Worm (Caenorhabditis elegans) whole organism, mixed stage, embryonic: ENCODE measurements around the gene clc-31.

ENCODE experiments used
- M03D4.4 ChIP-seq: sonication (generic microtip); optimal IDR thresholded peaks from 2 replicates; lab custom pipeline; 2017; ENCODE audit warnings: mild to moderate bottlenecking, missing genetic modification characterization, missing compliant biosample characterization
- bed-3 ChIP-seq: fragments of 200-800 bp; sonication (Bioruptor generic); optimal IDR thresholded peaks from 3 replicates; lab custom pipeline; 2018; ENCODE audit warnings: mild to moderate bottlenecking, missing genetic modification characterization, moderate library complexity, missing compliant biosample characterization
- ceh-39 ChIP-seq: fragments of 150-350 bp; optimal IDR thresholded peaks from 2 replicates; lab custom pipeline; 2014; ENCODE audit warnings: missing biosample characterization, missing genetic modification characterization
- ceh-43 ChIP-seq: fragments of 200-800 bp; sonication (Bioruptor generic); optimal IDR thresholded peaks from 2 replicates; lab custom pipeline; 2018; ENCODE audit warnings: mild to moderate bottlenecking, missing genetic modification characterization, moderate library complexity, missing compliant biosample characterization
- ces-1 ChIP-seq: fragments of 150-350 bp; optimal IDR thresholded peaks from 2 replicates; lab custom pipeline; 2014; ENCODE audit warnings: missing biosample characterization, missing genetic modification reagents, missing genetic modification characterization
- cnd-1 ChIP-seq: fragments of 200-800 bp; sonication (Bioruptor generic); optimal IDR thresholded peaks from 2 replicates; lab custom pipeline; 2018; ENCODE audit warnings: mild to moderate bottlenecking, missing genetic modification characterization, missing compliant biosample characterization
- drap-1 ChIP-seq: fragments of 200-800 bp; sonication (Bioruptor generic); optimal IDR thresholded peaks from 3 replicates; lab custom pipeline; 2018; ENCODE audit warnings: mild to moderate bottlenecking, missing genetic modification characterization, missing compliant biosample characterization
- elt-1 ChIP-seq: sonication (generic microtip); optimal IDR thresholded peaks from 2 replicates; lab custom pipeline; 2017; ENCODE audit warnings: missing genetic modification characterization, mild to moderate bottlenecking, missing compliant biosample characterization, antibody characterized with exemption, moderate library complexity, borderline replicate concordance; ENCODE audit not compliant: insufficient read depth
- flh-1 ChIP-seq: fragments of 200-800 bp; sonication (Bioruptor generic); optimal IDR thresholded peaks from 2 replicates; lab custom pipeline; 2018; ENCODE audit warnings: mild to moderate bottlenecking, missing genetic modification characterization, moderate library complexity, missing compliant biosample characterization
- ham-2 ChIP-seq: fragments of 200-800 bp; sonication (Bioruptor generic); optimal IDR thresholded peaks from 2 replicates; lab custom pipeline; 2018; ENCODE audit warnings: mild to moderate bottlenecking, missing genetic modification characterization, missing compliant biosample characterization
- hlh-1 ChIP-seq: fragments of 150-350 bp; optimal IDR thresholded peaks from 2 replicates; lab custom pipeline; 2014; ENCODE audit warnings: missing biosample characterization, missing genetic modification reagents, missing genetic modification characterization
- mab-5 ChIP-seq: fragments of 150-350 bp; optimal IDR thresholded peaks from 2 replicates; lab custom pipeline; 2014; ENCODE audit warnings: missing biosample characterization, missing genetic modification characterization
- mep-1 ChIP-seq: fragments of 150-350 bp; optimal IDR thresholded peaks from 2 replicates; lab custom pipeline; 2017; ENCODE audit warnings: missing biosample characterization, missing genetic modification reagents, missing genetic modification characterization, inconsistent platforms
- mls-2 ChIP-seq: sonication (generic microtip); optimal IDR thresholded peaks from 2 replicates; lab custom pipeline; 2016; ENCODE audit warnings: mild to moderate bottlenecking, missing genetic modification characterization, moderate library complexity, missing compliant biosample characterization
- nhr-12 ChIP-seq: fragments of 150-350 bp; optimal IDR thresholded peaks from 2 replicates; lab custom pipeline; 2014; ENCODE audit warnings: missing biosample characterization, missing genetic modification characterization
- nhr-2 ChIP-seq: fragments of 150-350 bp; optimal IDR thresholded peaks from 2 replicates; lab custom pipeline; 2014; ENCODE audit warnings: missing biosample characterization, missing genetic modification characterization
- nhr-237 ChIP-seq: fragments of 150-350 bp; optimal IDR thresholded peaks from 2 replicates; lab custom pipeline; 2014; ENCODE audit warnings: missing biosample characterization, missing genetic modification characterization
- nhr-28 ChIP-seq: fragments of 150-350 bp; optimal IDR thresholded peaks from 2 replicates; lab custom pipeline; 2014; ENCODE audit warnings: missing biosample characterization, missing genetic modification characterization
- nhr-76 ChIP-seq: sonication (generic microtip); optimal IDR thresholded peaks from 2 replicates; lab custom pipeline; 2017; ENCODE audit warnings: missing biosample characterization, missing genetic modification characterization
- pha-4 ChIP-seq: fragments of 150-350 bp; optimal IDR thresholded peaks from 2 replicates; lab custom pipeline; 2018; ENCODE audit warnings: missing biosample characterization, missing genetic modification reagents, missing genetic modification characterization
- snpc-4 ChIP-seq: fragments of 150-350 bp; optimal IDR thresholded peaks from 2 replicates; lab custom pipeline; 2014; ENCODE audit warnings: missing biosample characterization, missing genetic modification characterization
- sptf-1 ChIP-seq: sonication (generic microtip); optimal IDR thresholded peaks from 2 replicates; lab custom pipeline; 2017; ENCODE audit warnings: mild to moderate bottlenecking, missing genetic modification characterization, moderate library complexity, missing compliant biosample characterization
- tbx-8 ChIP-seq: fragments of 200-800 bp; sonication (Bioruptor generic); optimal IDR thresholded peaks from 2 replicates; lab custom pipeline; 2018; ENCODE audit warnings: mild to moderate bottlenecking, missing genetic modification characterization, moderate library complexity, missing compliant biosample characterization
- unc-120 ChIP-seq: sonication (generic microtip); optimal IDR thresholded peaks from 2 replicates; lab custom pipeline; 2017; ENCODE audit warnings: missing genetic modification characterization, missing compliant biosample characterization; ENCODE audit not compliant: poor library complexity, severe bottlenecking
- unc-39 ChIP-seq: fragments of 150-350 bp; optimal IDR thresholded peaks from 2 replicates; lab custom pipeline; 2014; ENCODE audit warnings: missing biosample characterization, missing genetic modification characterization
- unc-62 ChIP-seq: fragments of 150-350 bp; optimal IDR thresholded peaks from 2 replicates; lab custom pipeline; 2014; ENCODE audit warnings: missing biosample characterization, missing genetic modification reagents, missing genetic modification characterization
- zip-8 ChIP-seq: fragments of 150-350 bp; optimal IDR thresholded peaks from 2 replicates; lab custom pipeline; 2014; ENCODE audit warnings: missing biosample characterization, missing genetic modification characterization
- ztf-11 ChIP-seq: fragments of 150-350 bp; optimal IDR thresholded peaks from 2 replicates; lab custom pipeline; 2014; ENCODE audit warnings: missing biosample characterization, missing genetic modification characterization

clc-31 gene

DNA sequence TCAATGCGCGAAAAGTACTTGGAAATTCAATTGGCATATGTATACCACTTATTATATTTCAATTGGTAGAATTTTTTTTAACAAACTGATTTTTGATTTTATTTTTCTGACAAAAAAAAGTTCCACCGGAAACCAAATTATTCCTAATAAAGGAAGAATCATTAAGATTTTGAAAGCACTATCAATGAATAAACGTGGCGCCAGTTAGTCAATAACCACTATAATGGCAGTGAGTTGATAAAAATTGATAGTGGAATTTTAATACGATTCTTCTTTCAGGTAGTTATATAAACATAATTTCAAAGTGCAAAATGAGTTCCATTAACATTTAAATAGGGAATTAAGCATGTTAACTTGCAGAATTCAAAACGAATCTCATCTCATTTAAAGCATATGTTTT lies 34.7 kb upstream of the clc-31 start, which contains the start of gene col-69:
col-69 (minus strand) TSS at position 101 of the 400 bp plus-strand sequence.
- TF ChIP-seq mep-1 (tag; lab: Kevin White, UChicago) (no peak), tbx-8 (GFP tag; lab: Kevin White, UChicago) (no peak), M03D4.4 (tag; lab: Kevin White, UChicago) (no peak), unc-120 (tag; lab: Kevin White, UChicago) (no peak), ceh-43 (GFP tag; lab: Kevin White, UChicago) (no peak), ham-2 (no peak), pha-4 (no peak), elt-1 (tag; lab: Kevin White, UChicago) (no peak), nhr-237 (tag; lab: Kevin White, UChicago) (no peak), nhr-12 (tag; lab: Kevin White, UChicago) (no peak), ztf-11 (tag; lab: Kevin White, UChicago) (no peak)

DNA sequence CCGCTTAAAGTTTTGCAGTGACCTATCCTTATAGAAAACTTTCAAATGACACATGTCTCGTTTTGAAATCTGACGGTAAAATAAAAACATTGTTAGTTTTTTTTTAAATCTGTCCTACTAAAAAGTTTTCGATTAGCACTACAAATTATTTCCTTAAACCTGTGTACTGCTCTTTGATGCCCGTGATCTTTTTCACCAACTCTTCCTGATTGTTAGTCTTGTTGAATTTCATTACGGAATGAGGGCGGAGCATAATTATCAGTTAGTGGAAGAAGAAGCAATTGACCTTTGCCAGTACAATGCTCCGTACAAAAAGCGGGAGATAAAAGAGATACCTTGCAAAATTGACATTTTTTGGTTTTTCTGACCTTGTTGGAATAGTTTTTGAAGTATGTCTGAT lies 33.2 kb upstream of the clc-31 start, which contains the start of gene K01A2.4:
K01A2.4 (plus strand) TSS at position 301 of the 400 bp plus-strand sequence.
- TF ChIP-seq unc-120 (tag; lab: Kevin White, UChicago), result no peak
- no peak for TF ChIP-seq zip-8 (tag; lab: Kevin White, UChicago)
- TF ChIP-seq ces-1 (GFP tag; lab: Kevin White, UChicago), result no peak
- no peak for TF ChIP-seq drap-1 (GFP tag; lab: Kevin White, UChicago)
- TF ChIP-seq ham-2, result no peak
- no peak for TF ChIP-seq cnd-1 (tag; lab: Kevin White, UChicago)
- no peak for TF ChIP-seq snpc-4 (tag; lab: Kevin White, UChicago)
- no peak for TF ChIP-seq hlh-1
- TF ChIP-seq nhr-28 (tag; lab: Kevin White, UChicago), result no peak
- no peak for TF ChIP-seq nhr-12 (tag; lab: Kevin White, UChicago)
- TF ChIP-seq unc-39, result no peak
- no peak for TF ChIP-seq unc-62
- no peak for TF ChIP-seq tbx-8 (GFP tag; lab: Kevin White, UChicago)
- TF ChIP-seq sptf-1 (tag; lab: Kevin White, UChicago), result no peak
- no peak for TF ChIP-seq mep-1 (tag; lab: Kevin White, UChicago)
- TF ChIP-seq pha-4, result no peak
- no peak for TF ChIP-seq mls-2 (tag; lab: Kevin White, UChicago)
- TF ChIP-seq, all 35 proteins: peak for 0

DNA sequence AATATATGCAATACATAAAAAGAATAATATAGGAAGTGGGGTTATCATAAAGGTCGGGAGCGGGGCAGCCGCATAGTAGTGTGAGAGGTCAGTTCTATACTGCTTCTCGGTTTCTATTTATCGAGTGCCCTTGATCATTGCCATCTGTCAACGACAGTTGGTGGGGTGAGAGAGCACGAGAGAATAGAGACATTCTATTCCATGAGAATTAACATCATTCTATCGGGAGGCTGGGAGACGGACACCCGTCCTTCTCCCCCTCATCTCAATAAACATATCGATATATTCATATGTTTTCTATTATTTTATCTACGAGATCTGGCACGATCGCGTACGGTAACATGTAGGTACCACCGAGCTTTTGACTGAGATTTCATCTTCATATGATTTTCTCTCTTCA lies 28.2 kb upstream of the clc-31 start, which contains the start of gene mps-2:
mps-2 (minus strand) TSS at position 101 of the 400 bp plus-strand sequence.
- peak; percentile 63 for TF ChIP-seq cnd-1 (tag; lab: Kevin White, UChicago)

DNA sequence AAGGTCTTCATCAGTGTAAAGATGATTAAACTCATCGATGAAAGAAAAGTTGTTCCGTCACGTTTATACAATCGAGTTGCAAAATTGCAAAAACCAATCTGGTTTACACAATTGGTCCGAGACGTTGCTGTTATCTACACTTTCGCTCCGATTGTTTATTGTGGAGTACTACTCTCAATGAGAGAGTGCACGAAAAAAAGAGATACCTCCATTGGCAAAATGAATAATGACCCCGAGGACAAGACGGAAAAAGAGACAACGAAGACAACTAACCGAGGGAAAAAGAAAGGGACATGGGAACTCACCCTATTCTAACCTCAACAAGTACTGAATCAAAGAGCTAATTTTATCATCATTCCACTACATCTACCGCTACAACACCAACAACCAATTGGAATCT lies 26.8 kb upstream of the clc-31 start:
- TF ChIP-seq ces-1 (GFP tag; lab: Kevin White, UChicago) (peak; percentile 30), unc-120 (tag; lab: Kevin White, UChicago) (peak; percentile 6), hlh-1 (peak; percentile 69), mab-5 (tag; lab: Kevin White, UChicago) (no peak), unc-62 (peak; percentile 43)
- TF ChIP-seq, all 35 proteins: peak for 4

DNA sequence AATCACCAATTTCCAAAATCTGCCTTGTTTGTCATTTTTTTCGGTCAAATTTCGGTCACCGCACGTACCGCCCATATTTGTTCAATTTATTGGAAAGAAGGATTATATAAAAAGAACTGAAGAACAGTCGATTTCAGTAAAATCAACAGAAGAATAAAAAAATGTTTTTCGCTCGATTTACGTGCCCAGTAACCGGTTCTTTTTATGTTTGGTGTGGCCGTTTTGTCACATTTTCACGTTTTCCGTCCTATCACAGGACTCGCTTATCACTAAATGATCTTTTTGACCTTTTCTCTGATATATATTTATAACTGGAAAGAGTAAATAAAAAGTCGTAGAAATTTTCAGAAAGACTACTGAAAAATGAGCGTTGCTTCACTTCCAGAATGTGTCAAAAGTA lies 20.9 kb upstream of the clc-31 start, which contains the start of gene far-7:
far-7 (plus strand) TSS at position 331 of the 400 bp plus-strand sequence.
- no peak for TF ChIP-seq nhr-2 (tag; lab: Kevin White, UChicago)
- TF ChIP-seq bed-3 (GFP tag; lab: Kevin White, UChicago), result no peak
- TF ChIP-seq unc-120 (tag; lab: Kevin White, UChicago), result no peak
- TF ChIP-seq nhr-76 (tag; lab: Kevin White, UChicago), result no peak
- TF ChIP-seq ztf-11 (tag; lab: Kevin White, UChicago), result no peak
- no peak for TF ChIP-seq M03D4.4 (tag; lab: Kevin White, UChicago)
- no peak for TF ChIP-seq ceh-39 (tag; lab: Kevin White, UChicago)
- no peak for TF ChIP-seq zip-8 (tag; lab: Kevin White, UChicago)
- TF ChIP-seq ham-2, result no peak
- TF ChIP-seq nhr-28 (tag; lab: Kevin White, UChicago), result no peak
- TF ChIP-seq unc-39, result no peak
- TF ChIP-seq tbx-8 (GFP tag; lab: Kevin White, UChicago), result no peak
- TF ChIP-seq drap-1 (GFP tag; lab: Kevin White, UChicago), result no peak
- no peak for TF ChIP-seq flh-1 (GFP tag; lab: Kevin White, UChicago)
